Fruit fly (Drosophila melanogaster): ENCODE data around the gene CG4998.

CG4998 gene

dm6 chr3L:16346023-16346422 is 7.2 kb downstream of the CG4998 start, which contains the start of gene CG33257:
TSS of gene CG33257 (plus strand) at chr3L:16346323.
- TF ChIP-seq CrebA (GFP tag; optimal IDR thresholded peaks at IDR 0.05; ENCODE audit: borderline replicate concordance) (no peak), rgr (GFP tag; optimal IDR thresholded peaks at IDR 0.05) (no peak), jim (GFP tag; optimal IDR thresholded peaks at IDR 0.05) (no peak), Dif (GFP tag; optimal IDR thresholded peaks at IDR 0.05; ENCODE audit: partially characterized antibody) (no peak), brk (GFP tag; optimal IDR thresholded peaks at IDR 0.05) (no peak), Abd-B (GFP tag; optimal IDR thresholded peaks at IDR 0.05) (no peak), pan (optimal IDR thresholded peaks at IDR 0.05) (no peak), usp (GFP tag; optimal IDR thresholded peaks at IDR 0.05) (no peak), Mio (GFP tag; optimal IDR thresholded peaks at IDR 0.05) (no peak), dmrt93B (GFP tag; optimal IDR thresholded peaks at IDR 0.05) (no peak), CG32264 (GFP tag; optimal IDR thresholded peaks at IDR 0.05) (no peak), lola (GFP tag; optimal IDR thresholded peaks at IDR 0.05) (no peak), Sp1 (GFP tag; optimal IDR thresholded peaks at IDR 0.05) (no peak), CG9705 (GFP tag; optimal IDR thresholded peaks at IDR 0.05) (no peak), dsf (GFP tag; optimal IDR thresholded peaks at IDR 0.05; ENCODE audit: borderline replicate concordance) (no peak), ey (GFP tag; optimal IDR thresholded peaks at IDR 0.05) (no peak), OdsH (GFP tag; optimal IDR thresholded peaks at IDR 0.05) (no peak)

DNA sequence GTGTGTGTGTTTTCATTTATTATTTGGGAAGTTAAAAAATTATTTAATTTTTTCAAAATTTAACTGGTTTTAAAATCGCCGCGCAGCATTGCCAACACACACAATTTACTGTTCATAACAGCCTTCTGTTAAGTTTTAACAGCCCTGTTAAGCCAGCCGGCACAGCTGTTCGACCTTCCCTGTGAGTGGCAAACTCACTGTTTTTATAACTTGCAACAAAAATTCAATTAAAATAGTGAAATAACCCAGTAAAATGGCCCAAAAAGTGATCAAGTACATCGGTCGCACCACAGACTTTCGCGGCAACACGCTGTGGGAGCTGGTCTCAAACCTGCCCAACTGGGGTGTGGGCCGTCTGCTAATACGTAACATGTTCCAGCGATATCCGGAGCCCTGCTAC is 9.1 kb downstream of the CG4998 start, which contains the start of gene mRpS34:
mRpS34 (plus strand) TSS at position 161 of the 400 bp plus-strand sequence.
- TF ChIP-seq br (GFP tag; optimal IDR thresholded peaks at IDR 0.05) (no peak), fru (GFP tag; optimal IDR thresholded peaks at IDR 0.05) (no peak), lola (GFP tag; optimal IDR thresholded peaks at IDR 0.05) (no peak), OdsH (GFP tag; optimal IDR thresholded peaks at IDR 0.05) (no peak), brk (GFP tag; optimal IDR thresholded peaks at IDR 0.05) (no peak), CG32264 (GFP tag; optimal IDR thresholded peaks at IDR 0.05) (no peak), Dfd (GFP tag; optimal IDR thresholded peaks at IDR 0.05) (no peak), Vsx2 (GFP tag; optimal IDR thresholded peaks at IDR 0.05; ENCODE audit: partially characterized antibody) (no peak)

- no peak for TF ChIP-seq ey (GFP tag; optimal IDR thresholded peaks at IDR 0.05)
- no peak for TF ChIP-seq woc (GFP tag; optimal IDR thresholded peaks at IDR 0.05)
- TF ChIP-seq Abd-B (GFP tag; optimal IDR thresholded peaks at IDR 0.05), result no peak
- no peak for TF ChIP-seq dsf (GFP tag; optimal IDR thresholded peaks at IDR 0.05; ENCODE audit: borderline replicate concordance)
- no peak for TF ChIP-seq jim (GFP tag; optimal IDR thresholded peaks at IDR 0.05)
- TF ChIP-seq dl (GFP tag; optimal IDR thresholded peaks at IDR 0.05; ENCODE audit: insufficient read depth in 1 of 2, partially characterized antibody in 2 of 2), result no peak
- no peak for TF ChIP-seq br (GFP tag; optimal IDR thresholded peaks at IDR 0.05)
- TF ChIP-seq Hnf4 (GFP tag; optimal IDR thresholded peaks at IDR 0.05), result no peak
- TF ChIP-seq GATAd (GFP tag; optimal IDR thresholded peaks at IDR 0.05), result no peak
- TF ChIP-seq psq (GFP tag; optimal IDR thresholded peaks at IDR 0.05), result no peak
Measured at dm6 chr3L:16349686-16350085, 10.9 kb downstream of the CG4998 start.

- TF ChIP-seq foxo (GFP tag; optimal IDR thresholded peaks at IDR 0.05) (no peak), lola (GFP tag; optimal IDR thresholded peaks at IDR 0.05) (no peak), rgr (GFP tag; optimal IDR thresholded peaks at IDR 0.05) (no peak), Hr83 (GFP tag; optimal IDR thresholded peaks at IDR 0.05; ENCODE audit: poor library complexity, severe bottlenecking) (no peak), tai (GFP tag; optimal IDR thresholded peaks at IDR 0.05) (no peak), Rel (GFP tag; optimal IDR thresholded peaks at IDR 0.05) (no peak), Rel (tag; optimal IDR thresholded peaks at IDR 0.05) (peak; percentile 60)
Measured at dm6 chr3L:16351770-16352429, 13.1 kb downstream of the CG4998 start, which contains the start of the genes Golgin104 and Tcs3. TSS of gene Golgin104 (minus strand) at chr3L:16351951. TSS of gene Tcs3 (plus strand) at chr3L:16351991.

DNA sequence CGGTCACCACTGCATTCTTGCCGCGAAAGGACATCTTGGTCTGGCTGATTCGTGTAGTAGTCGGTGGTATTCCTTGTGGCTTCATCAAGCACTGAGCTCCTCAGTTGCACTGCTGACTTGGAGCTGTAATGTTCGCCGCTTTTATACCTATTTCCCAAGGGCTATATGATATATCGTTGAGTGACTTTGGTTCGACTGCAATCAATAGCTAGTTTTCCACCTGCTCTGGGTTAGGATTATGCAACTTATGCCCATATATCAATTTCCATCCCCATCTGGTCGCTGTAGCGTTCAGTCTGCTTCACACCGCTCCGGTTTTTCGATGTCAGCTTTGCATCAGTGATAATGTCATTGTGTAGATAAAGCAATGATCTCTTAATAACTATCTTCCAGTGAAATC is 15.4 kb downstream of the CG4998 start, which contains the start of gene Pdh:
Pdh (minus strand) TSS at position 101 of the 400 bp plus-strand sequence.
- TF ChIP-seq HLH106 (tag; optimal IDR thresholded peaks at IDR 0.05) (no peak), fru (GFP tag; optimal IDR thresholded peaks at IDR 0.05) (no peak), sage (GFP tag; optimal IDR thresholded peaks at IDR 0.05) (no peak), rgr (GFP tag; optimal IDR thresholded peaks at IDR 0.05) (no peak), h (GFP tag; optimal IDR thresholded peaks at IDR 0.05) (no peak), OdsH (GFP tag; optimal IDR thresholded peaks at IDR 0.05) (no peak), Dif (GFP tag; optimal IDR thresholded peaks at IDR 0.05; ENCODE audit: partially characterized antibody) (no peak)

All from whole organism, wandering third instar larva.